Worm (Caenorhabditis elegans) whole organism, early embryonic: ENCODE measurements around the gene C43C3.4.

Experiments
- B0310.2 ChIP-seq: sonication (generic microtip); optimal IDR thresholded peaks from 2 replicates; lab custom pipeline; 2016; ENCODE audit warnings: mild to moderate bottlenecking, missing genetic modification characterization, missing compliant biosample characterization
- F13C5.2 ChIP-seq: sonication (generic microtip); optimal IDR thresholded peaks from 2 replicates; lab custom pipeline; 2017; ENCODE audit warnings: mild to moderate bottlenecking, missing genetic modification characterization, inconsistent platforms, missing compliant biosample characterization
- aly-1 ChIP-seq: sonication (generic microtip); optimal IDR thresholded peaks from 2 replicates; lab custom pipeline; 2016; ENCODE audit warnings: missing genetic modification characterization, missing compliant biosample characterization
- ama-1 ChIP-seq: fragments of 150-350 bp; optimal IDR thresholded peaks from 2 replicates; lab custom pipeline; 2014
- ceh-36 ChIP-seq: sonication (generic microtip); optimal IDR thresholded peaks from 2 replicates; lab custom pipeline; 2016; ENCODE audit warnings: missing genetic modification characterization, inconsistent platforms, missing compliant biosample characterization
- ets-7 ChIP-seq: sonication (generic microtip); optimal IDR thresholded peaks from 2 replicates; lab custom pipeline; 2016; ENCODE audit warnings: missing genotype, missing genetic modification characterization, missing compliant biosample characterization
- flt-1 ChIP-seq: fragments of 200-800 bp; sonication (Bioruptor generic); IDR thresholded peaks from 2 replicates; pipeline ENCODE4 v1.3.6; 2022; ENCODE audit warnings: missing genetic modification characterization, missing compliant biosample characterization
- hmbx-1 ChIP-seq: sonication (generic microtip); optimal IDR thresholded peaks from 2 replicates; lab custom pipeline; 2016; ENCODE audit warnings: mild to moderate bottlenecking, missing genetic modification characterization, missing compliant biosample characterization
- pes-1 ChIP-seq: fragments of 200-800 bp; sonication (Bioruptor generic); IDR thresholded peaks from 2 replicates; pipeline ENCODE4 v1.3.6; 2022; ENCODE audit warnings: missing genetic modification reagents, missing genetic modification characterization, missing compliant biosample characterization
- scrt-1 ChIP-seq: fragments of 200-800 bp; sonication (Bioruptor generic); IDR thresholded peaks from 2 replicates; pipeline ENCODE4 v1.3.6; 2022; ENCODE audit warnings: missing genetic modification characterization, missing compliant biosample characterization
- tbx-11 ChIP-seq: fragments of 200-800 bp; sonication (Bioruptor generic); IDR thresholded peaks from 2 replicates; pipeline ENCODE4 v1.3.6; 2022; ENCODE audit warnings: missing genetic modification characterization, missing compliant biosample characterization

ce11 chrX:9653478-9653877 lies 21.2 kb downstream of the C43C3.4 start:
- no peak for TF ChIP-seq flt-1 (GFP tag; lab: Robert Waterston, UW)
- no peak for TF ChIP-seq ama-1 (lab: Kevin White, UChicago)
- no peak for TF ChIP-seq pes-1 (GFP tag; lab: Robert Waterston, UW)
- no peak for TF ChIP-seq aly-1 (tag; lab: Kevin White, UChicago)
- no peak for TF ChIP-seq tbx-11 (GFP tag; lab: Robert Waterston, UW)
- no peak for TF ChIP-seq scrt-1
- TF ChIP-seq ceh-36 (tag; lab: Kevin White, UChicago), result no peak
- no peak for TF ChIP-seq B0310.2 (tag; lab: Kevin White, UChicago)
- no peak for TF ChIP-seq ets-7 (tag; lab: Kevin White, UChicago)
- TF ChIP-seq hmbx-1, result no peak
- no peak for TF ChIP-seq F13C5.2
